Worm (Caenorhabditis elegans): ENCODE results near the gene T04C9.2.

T04C9.2 gene

ce11 chrIII:5948162-5948933 is 43.3 kb upstream of the T04C9.2 start, which contains the start of the genes F25B5.6 and F25B5.3 (continued):
- TF ChIP-seq nhr-28 (tag; optimal IDR thresholded peaks at IDR 0.05): peak; percentile 57
- TF ChIP-seq unc-62 (GFP tag; optimal IDR thresholded peaks at IDR 0.05 in 1 of 2): peak in 1 of 2 experiments; percentile 68
- no peak for TF ChIP-seq unc-62 (tag; optimal IDR thresholded peaks at IDR 0.05)
- TF ChIP-seq D1046.2 (GFP tag; IDR thresholded peaks at IDR 0.05): no peak
- no peak for TF ChIP-seq gei-8 (GFP tag; optimal IDR thresholded peaks at IDR 0.05)
- TF ChIP-seq zip-11 (GFP tag; IDR thresholded peaks at IDR 0.05): no peak
- peak; percentile 40 for TF ChIP-seq mes-2 (tag; optimal IDR thresholded peaks at IDR 0.05; ENCODE audit: poor library complexity, severe bottlenecking)
- peak; percentile 75 for TF ChIP-seq aha-1 (tag)

DNA sequence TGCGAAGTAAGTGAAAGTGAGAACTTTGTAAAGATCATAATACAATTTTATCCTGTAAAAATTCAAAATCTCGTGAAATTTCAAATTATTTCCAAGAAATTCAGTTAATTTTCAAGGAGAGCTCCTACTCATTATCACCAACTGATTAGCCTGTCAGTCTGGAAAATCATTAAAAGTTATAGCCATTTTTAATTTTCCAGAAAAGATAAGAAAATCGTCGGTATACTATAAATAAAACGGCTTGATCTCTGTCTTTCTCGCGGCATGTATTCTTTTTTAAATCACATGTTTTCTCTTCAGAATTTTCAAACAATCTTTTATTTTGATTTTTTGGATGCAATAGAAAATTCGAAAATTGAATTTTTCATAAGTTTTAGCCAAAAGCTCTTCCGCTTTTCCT is 42.7 kb upstream of the T04C9.2 start:
- TF ChIP-seq lin-15B (tag; optimal IDR thresholded peaks at IDR 0.05) (no peak), php-3 (GFP tag; IDR thresholded peaks at IDR 0.05) (peak; percentile 60; the same call in 1 of the 2 replicates), ztf-7 (tag; optimal IDR thresholded peaks at IDR 0.05) (no peak), dmd-6 (GFP tag; IDR thresholded peaks at IDR 0.05) (peak; percentile 32; the same call in 1 of the 2 replicates), dve-1 (tag; optimal IDR thresholded peaks at IDR 0.05; ENCODE audit: insufficient read depth) (peak; percentile 43)

DNA sequence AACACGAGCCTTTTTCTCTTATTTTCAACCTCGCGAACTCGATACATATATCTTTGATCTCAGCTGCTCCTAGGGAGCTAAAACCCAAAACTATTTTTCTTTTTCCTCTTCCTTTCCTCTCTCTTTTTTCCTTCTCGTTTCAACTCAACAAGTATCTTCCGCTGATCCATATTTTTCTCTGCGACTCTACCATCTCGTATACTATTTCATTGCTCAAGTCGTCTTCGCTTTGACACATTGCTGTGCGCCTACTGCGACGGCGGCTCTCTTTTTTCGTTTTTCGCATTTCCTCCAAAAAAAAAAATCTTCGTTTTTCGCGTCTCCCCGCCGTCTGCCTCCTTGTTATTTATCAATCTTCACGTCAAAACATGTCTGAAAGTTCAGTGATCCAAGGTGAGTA is 41.9 kb upstream of the T04C9.2 start:
- no peak for TF ChIP-seq lin-15B (tag; optimal IDR thresholded peaks at IDR 0.05)
- peak; percentile 10; the same call in 1 of the 2 replicates for TF ChIP-seq dmd-6 (GFP tag; IDR thresholded peaks at IDR 0.05)
- TF ChIP-seq zag-1 (tag; optimal IDR thresholded peaks at IDR 0.05): no peak
- TF ChIP-seq fkh-10 (GFP tag; optimal IDR thresholded peaks at IDR 0.05): peak; percentile 76
- TF ChIP-seq lin-38 (GFP tag; IDR thresholded peaks at IDR 0.05): no peak; the same call in 1 of the 2 replicates
- TF ChIP-seq attf-4 (tag; optimal IDR thresholded peaks at IDR 0.05): no peak
- TF ChIP-seq hlh-30 (tag; optimal IDR thresholded peaks at IDR 0.05; ENCODE audit: insufficient read depth): peak; percentile 2
- 0 out of 2 replicates have a peak, but pooled peaks have one; percentile 5 for TF ChIP-seq egl-43 (GFP tag; IDR thresholded peaks at IDR 0.05)
- peak; percentile 50; the same call in 1 of the 2 replicates for TF ChIP-seq ctbp-1 (GFP tag; IDR thresholded peaks at IDR 0.05)
- peak in 1 of 2 experiments; percentile 16 for TF ChIP-seq hif-1 (tag; optimal IDR thresholded peaks at IDR 0.05)
- no peak for TF ChIP-seq nhr-76 (tag; optimal IDR thresholded peaks at IDR 0.05)
- TF ChIP-seq nhr-41 (GFP tag; IDR thresholded peaks at IDR 0.05): no peak
- no peak for TF ChIP-seq unc-39 (tag; optimal IDR thresholded peaks at IDR 0.05)
- TF ChIP-seq pha-4 (GFP tag; IDR thresholded peaks at IDR 0.05): peak; percentile 42; the same call in 1 of the 2 replicates
- TF ChIP-seq pha-4 (tag; optimal IDR thresholded peaks at IDR 0.05): no peak
- TF ChIP-seq arid-1 (GFP tag; conservative IDR thresholded peaks at IDR 0.05): no peak
- TF ChIP-seq set-16 (GFP tag; IDR thresholded peaks at IDR 0.05): peak; percentile 48; the same call in 1 of the 2 replicates
- TF ChIP-seq daf-16 (GFP tag; optimal IDR thresholded peaks at IDR 0.05): peak in 1 of 2 experiments; percentile 56
- no peak for TF ChIP-seq daf-16 (tag; optimal IDR thresholded peaks at IDR 0.05)
- no peak for TF ChIP-seq T26A8.4 (GFP tag; IDR thresholded peaks at IDR 0.05)
- no peak for TF ChIP-seq dmd-9 (GFP tag; IDR thresholded peaks at IDR 0.05)
- no peak for TF ChIP-seq spr-1 (tag; optimal IDR thresholded peaks at IDR 0.05)
- no peak for TF ChIP-seq lir-3 (tag; optimal IDR thresholded peaks at IDR 0.05)
- TF ChIP-seq rbr-2 (tag; optimal IDR thresholded peaks at IDR 0.05): peak; percentile 36
- TF ChIP-seq mes-2 (tag; optimal IDR thresholded peaks at IDR 0.05; ENCODE audit: poor library complexity, severe bottlenecking): peak; percentile 20
- TF ChIP-seq hmg-1.1 (GFP tag; IDR thresholded peaks at IDR 0.05): peak; percentile 59
- peak; percentile 4 for TF ChIP-seq nhr-11 (tag; optimal IDR thresholded peaks at IDR 0.05)
- TF ChIP-seq nhr-102 (tag; optimal IDR thresholded peaks at IDR 0.05): no peak
- TF ChIP-seq php-3 (GFP tag; IDR thresholded peaks at IDR 0.05): no peak
- TF ChIP-seq lsy-2 (tag; optimal IDR thresholded peaks at IDR 0.05): peak in 1 of 2 experiments; percentile 44
- TF ChIP-seq cey-2 (tag; optimal IDR thresholded peaks at IDR 0.05; ENCODE audit: borderline replicate concordance, insufficient read depth): no peak
- no peak for TF ChIP-seq daf-12 (tag; optimal IDR thresholded peaks at IDR 0.05)
- TF ChIP-seq lin-29 (GFP tag; IDR thresholded peaks at IDR 0.05): no peak
- no peak for TF ChIP-seq ceh-32 (tag; optimal IDR thresholded peaks at IDR 0.05; ENCODE audit: poor library complexity)
- TF ChIP-seq lin-39 (tag; optimal IDR thresholded peaks at IDR 0.05): no peak
- TF ChIP-seq gei-8 (GFP tag; optimal IDR thresholded peaks at IDR 0.05): no peak
- TF ChIP-seq aha-1 (tag): peak; percentile 94
- TF ChIP-seq ces-1 (GFP tag; optimal IDR thresholded peaks at IDR 0.05): no peak
